Fruit fly (Drosophila melanogaster) Kc167 (cell line): Measurements from ENCODE around the gene SCaMC.

ENCODE experiments used
- Myc ChIP-seq: fragments of >200 bp; optimal IDR thresholded peaks from 2 replicates; lab custom pipeline; 2017; ENCODE audit warnings: missing external identifiers
- Sin3A ChIP-seq: fragments of >200 bp; optimal IDR thresholded peaks from 2 replicates; lab custom pipeline; 2018; ENCODE audit warnings: missing external identifiers
- h ChIP-seq: fragments of >200 bp; optimal IDR thresholded peaks from 3 replicates; lab custom pipeline; 2018; ENCODE audit warnings: missing external identifiers
- insv ChIP-seq: fragments of >200 bp; optimal IDR thresholded peaks from 3 replicates; lab custom pipeline; 2018; ENCODE audit warnings: missing external identifiers
- psq ChIP-seq: fragments of >200 bp; optimal IDR thresholded peaks from 2 replicates; lab custom pipeline; 2017; ENCODE audit warnings: missing external identifiers
- ttk ChIP-seq: sonication (Bioruptor generic); optimal IDR thresholded peaks from 2 replicates; lab custom pipeline; 2017; ENCODE audit warnings: missing external identifiers

dm6 chr3L:12461953-12462352 lies 47.3 kb upstream of the SCaMC start:
- TF ChIP-seq psq (no peak), insv (no peak), h (no peak), Sin3A (lab: Kevin White, UChicago) (no peak), Myc (lab: Kevin White, UChicago) (no peak), ttk (lab: Kevin White, UChicago) (no peak)
